Fruit fly (Drosophila melanogaster) whole organism, wandering third instar larva: ENCODE measurements around the gene CG4004.

Source experiments
- CG32264 ChIP-seq: fragments of 200-800 bp; sonication (Bioruptor generic); optimal IDR thresholded peaks from 2 replicates; lab custom pipeline; 2016; ENCODE audit warnings: missing biosample characterization, missing genetic modification characterization
- CG9705 ChIP-seq: fragments of 200-800 bp; sonication (Bioruptor generic); optimal IDR thresholded peaks from 2 replicates; lab custom pipeline; 2018; ENCODE audit warnings: missing biosample characterization, mild to moderate bottlenecking, missing genetic modification characterization
- CrebA ChIP-seq: fragments of 200-800 bp; sonication (Bioruptor generic); optimal IDR thresholded peaks from 2 replicates; lab custom pipeline; 2016; ENCODE audit warnings: missing biosample characterization, mild to moderate bottlenecking, missing genetic modification characterization, borderline replicate concordance
- Dfd ChIP-seq: fragments of >200 bp; optimal IDR thresholded peaks from 2 replicates; lab custom pipeline; 2017; ENCODE audit warnings: missing biosample characterization, missing genetic modification characterization
- Dif ChIP-seq: fragments of 200-275, 200-300 bp; sonication (Bioruptor generic); optimal IDR thresholded peaks from 2 replicates; lab custom pipeline; 2018; ENCODE audit warnings: missing biosample characterization, missing genetic modification characterization; ENCODE audit not compliant: partially characterized antibody
- GATAd ChIP-seq: sonication (Bioruptor generic); optimal IDR thresholded peaks from 2 replicates; lab custom pipeline; 2016; ENCODE audit warnings: missing biosample characterization, missing genetic modification characterization
- HLH106 ChIP-seq: fragments of 200-800 bp; optimal IDR thresholded peaks from 3 replicates; lab custom pipeline; 2019; ENCODE audit warnings: missing biosample characterization, mild to moderate bottlenecking, missing genetic modification characterization, moderate library complexity
- Hnf4 ChIP-seq: fragments of 200-800 bp; sonication (Bioruptor generic); optimal IDR thresholded peaks from 2 replicates; lab custom pipeline; 2016; ENCODE audit warnings: missing biosample characterization, mild to moderate bottlenecking, missing genetic modification characterization
- Hr83 ChIP-seq: fragments of 200-300 bp; sonication (Bioruptor generic); optimal IDR thresholded peaks from 2 replicates; lab custom pipeline; 2016; ENCODE audit warnings: missing biosample characterization, mild to moderate bottlenecking, missing genetic modification characterization, moderate library complexity; ENCODE audit not compliant: poor library complexity, severe bottlenecking
- Jra ChIP-seq: sonication (Bioruptor generic); optimal IDR thresholded peaks from 2 replicates; lab custom pipeline; 2016; ENCODE audit warnings: missing biosample characterization, missing genetic modification characterization
- Mio ChIP-seq: sonication (Bioruptor generic); optimal IDR thresholded peaks from 2 replicates; lab custom pipeline; 2016; ENCODE audit warnings: missing biosample characterization, missing genetic modification characterization
- Myc ChIP-seq: fragments of >200 bp; optimal IDR thresholded peaks from 2 replicates; lab custom pipeline; 2017
- N ChIP-seq: fragments of >200 bp; optimal IDR thresholded peaks from 2 replicates; lab custom pipeline; 2018; ENCODE audit warnings: missing biosample characterization, missing external identifiers, missing genetic modification characterization
- OdsH ChIP-seq: fragments of 200-800 bp; sonication (Bioruptor generic); optimal IDR thresholded peaks from 2 replicates; lab custom pipeline; 2016; ENCODE audit warnings: missing biosample characterization, mild to moderate bottlenecking, missing genetic modification characterization
- Rel ChIP-seq, 2 experiments: fragments of 200-800 bp; sonication (Bioruptor generic) in 1 of 2; optimal IDR thresholded peaks; 2 replicates in 1 of 2; 3 replicates in 1 of 2; lab custom pipeline; 2016 to 2019; ENCODE audit warnings: mild to moderate bottlenecking in 2 of 2, missing biosample characterization in 2 of 2, missing genetic modification characterization in 2 of 2, moderate library complexity in 1 of 2
- Sp1 ChIP-seq: fragments of 200-800 bp; sonication (Bioruptor generic); optimal IDR thresholded peaks from 3 replicates; lab custom pipeline; 2019; ENCODE audit warnings: missing biosample characterization, mild to moderate bottlenecking, missing genetic modification characterization, moderate library complexity
- Vsx2 ChIP-seq: fragments of 200-300, 225-300 bp; sonication (Bioruptor generic); optimal IDR thresholded peaks from 2 replicates; lab custom pipeline; 2018; ENCODE audit warnings: missing biosample characterization, missing genetic modification characterization; ENCODE audit not compliant: partially characterized antibody
- br ChIP-seq: fragments of 200-800 bp; sonication (Bioruptor generic); optimal IDR thresholded peaks from 2 replicates; lab custom pipeline; 2016; ENCODE audit warnings: missing biosample characterization, missing genetic modification characterization
- dmrt93B ChIP-seq: fragments of 200-800 bp; sonication (Bioruptor generic); optimal IDR thresholded peaks from 2 replicates; lab custom pipeline; 2018; ENCODE audit warnings: missing biosample characterization, mild to moderate bottlenecking, missing genetic modification characterization
- ey ChIP-seq: fragments of 200-800 bp; sonication (Bioruptor generic); optimal IDR thresholded peaks from 2 replicates; lab custom pipeline; 2016; ENCODE audit warnings: missing biosample characterization, missing genetic modification characterization
- foxo ChIP-seq, 2 experiments: fragments of 200-800 bp; sonication (Bioruptor generic); optimal IDR thresholded peaks; 2 replicates in 1 of 2; 3 replicates in 1 of 2; lab custom pipeline; 2016 to 2017; ENCODE audit warnings: missing biosample characterization in 2 of 2, missing genetic modification characterization in 2 of 2
- fru ChIP-seq: fragments of 200-800 bp; sonication (Bioruptor generic); optimal IDR thresholded peaks from 3 replicates; lab custom pipeline; 2016; ENCODE audit warnings: missing biosample characterization, mild to moderate bottlenecking, missing genetic modification characterization
- h ChIP-seq: fragments of 200-800 bp; sonication (Bioruptor generic); optimal IDR thresholded peaks from 3 replicates; lab custom pipeline; 2016; ENCODE audit warnings: missing biosample characterization, mild to moderate bottlenecking, missing genetic modification characterization
- jim ChIP-seq: fragments of 175-275, 200-325 bp; sonication (Bioruptor generic); optimal IDR thresholded peaks from 2 replicates; lab custom pipeline; 2016; ENCODE audit warnings: missing biosample characterization, mild to moderate bottlenecking, missing genetic modification characterization
- lola ChIP-seq: fragments of >200 bp; optimal IDR thresholded peaks from 2 replicates; lab custom pipeline; 2017; ENCODE audit warnings: missing biosample characterization, missing genetic modification characterization
- pan ChIP-seq: fragments of >200 bp; optimal IDR thresholded peaks from 2 replicates; lab custom pipeline; 2017
- psq ChIP-seq: fragments of 200-800 bp; sonication (Bioruptor generic); optimal IDR thresholded peaks from 3 replicates; lab custom pipeline; 2017; ENCODE audit warnings: missing biosample characterization, mild to moderate bottlenecking, missing genetic modification characterization, moderate library complexity
- rgr ChIP-seq: fragments of 200-800 bp; sonication (Bioruptor generic); optimal IDR thresholded peaks from 3 replicates; lab custom pipeline; 2016; ENCODE audit warnings: missing biosample characterization, mild to moderate bottlenecking, missing genetic modification characterization
- sage ChIP-seq: fragments of 200-800 bp; sonication (Bioruptor generic); optimal IDR thresholded peaks from 2 replicates; lab custom pipeline; 2016; ENCODE audit warnings: missing biosample characterization, mild to moderate bottlenecking, missing genetic modification characterization
- sv ChIP-seq: fragments of 200-800 bp; sonication (Bioruptor generic); optimal IDR thresholded peaks from 3 replicates; lab custom pipeline; 2016; ENCODE audit warnings: missing biosample characterization, missing genetic modification characterization
- tai ChIP-seq: sonication (Bioruptor generic); optimal IDR thresholded peaks from 2 replicates; lab custom pipeline; 2016; ENCODE audit warnings: missing biosample characterization, missing genetic modification characterization
- woc ChIP-seq: sonication (Bioruptor generic); optimal IDR thresholded peaks from 2 replicates; lab custom pipeline; 2016; ENCODE audit warnings: missing biosample characterization, mild to moderate bottlenecking, missing genetic modification characterization

CG4004 gene

DNA sequence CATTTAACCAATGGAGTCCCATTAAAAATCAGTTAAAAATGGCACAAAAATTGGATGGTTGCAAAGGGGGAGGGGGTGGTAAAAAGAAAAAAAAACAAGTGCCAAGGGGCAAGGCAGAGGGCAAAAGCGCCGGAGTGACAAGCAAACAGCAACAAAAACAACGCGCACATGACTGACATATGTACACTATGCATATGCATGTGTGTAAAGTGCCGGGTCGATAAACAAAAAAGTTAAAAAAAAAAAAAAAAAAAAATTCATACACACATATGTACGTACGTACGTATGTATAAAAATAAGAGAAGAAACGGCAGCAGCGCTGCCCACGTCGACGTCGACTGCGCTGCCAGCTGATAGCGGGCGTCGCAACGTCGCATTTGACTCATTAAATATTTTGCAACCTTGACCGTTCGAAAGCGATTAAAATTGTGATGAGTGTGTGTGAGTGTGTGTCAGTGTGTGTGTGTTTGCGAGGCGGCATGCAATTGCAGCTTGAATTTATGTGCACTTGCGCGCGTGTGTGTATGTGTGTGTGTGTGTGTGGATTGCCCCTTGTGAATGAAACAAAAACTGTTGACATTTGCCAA, 16.3 kb upstream of the CG4004 start:
- TF ChIP-seq OdsH (GFP tag; lab: Kevin White, UChicago): peak; percentile 19
- peak; percentile 1 for TF ChIP-seq psq (GFP tag; lab: Kevin White, UChicago)
- no peak for TF ChIP-seq woc (GFP tag; lab: Kevin White, UChicago)
- TF ChIP-seq tai (GFP tag; lab: Kevin White, UChicago): no peak
- TF ChIP-seq HLH106: no peak
- no peak for TF ChIP-seq sv (GFP tag; lab: Kevin White, UChicago)
- peak; percentile 70 for TF ChIP-seq CrebA
- peak; percentile 35 for TF ChIP-seq h (GFP tag; lab: Kevin White, UChicago)
- no peak for TF ChIP-seq Myc (lab: Kevin White, UChicago)
- TF ChIP-seq pan (lab: Kevin White, UChicago): no peak
- peak; percentile 31 for TF ChIP-seq Dfd (GFP tag; lab: Kevin White, UChicago)
- no peak for TF ChIP-seq Rel (GFP tag; optimal IDR thresholded peaks at IDR 0.05; lab: Kevin White, UChicago)
- peak; percentile 56 for TF ChIP-seq Rel (tag; optimal IDR thresholded peaks at IDR 0.05; lab: Kevin White, UChicago)

DNA sequence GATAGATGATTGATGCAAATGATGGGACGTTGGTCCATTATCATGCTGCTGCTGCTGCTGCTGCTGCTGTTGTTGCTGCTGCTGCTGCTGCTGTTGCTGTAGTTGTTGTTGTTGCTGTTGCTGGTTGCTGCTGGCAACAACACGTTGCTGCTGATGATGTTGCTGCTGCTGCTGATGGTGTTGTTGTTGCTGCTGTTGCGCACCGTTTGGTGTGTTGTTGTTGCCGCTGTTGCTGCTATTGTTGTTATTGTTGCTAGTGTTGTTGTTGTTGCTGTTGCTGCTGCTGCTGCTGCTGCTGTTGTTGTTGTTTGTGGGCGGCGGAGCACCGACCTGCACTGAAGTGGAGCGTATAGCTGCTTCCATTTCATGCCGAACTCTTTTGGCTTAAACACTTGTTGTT, 12.9 kb upstream of the CG4004 start:
- no peak for TF ChIP-seq rgr (GFP tag; lab: Kevin White, UChicago)
- TF ChIP-seq dmrt93B (GFP tag; lab: Kevin White, UChicago): no peak
- peak; percentile 95 for TF ChIP-seq Dfd (GFP tag; lab: Kevin White, UChicago)

- TF ChIP-seq Rel (GFP tag; optimal IDR thresholded peaks at IDR 0.05; lab: Kevin White, UChicago) (peak; percentile 9), Rel (tag; optimal IDR thresholded peaks at IDR 0.05; lab: Kevin White, UChicago) (no peak), sage (GFP tag; lab: Kevin White, UChicago) (no peak), Sp1 (GFP tag; lab: Kevin White, UChicago) (no peak), sv (GFP tag; lab: Kevin White, UChicago) (no peak), psq (GFP tag; lab: Kevin White, UChicago) (peak; percentile 21), foxo (GFP tag; optimal IDR thresholded peaks at IDR 0.05; lab: Kevin White, UChicago) (no peak), tai (GFP tag; lab: Kevin White, UChicago) (no peak), lola (no peak), CrebA (peak; percentile 66), Hr83 (no peak), CG32264 (GFP tag; lab: Kevin White, UChicago) (no peak), Hnf4 (GFP tag; lab: Kevin White, UChicago) (no peak), Jra (GFP tag; lab: Kevin White, UChicago) (no peak), Mio (GFP tag; lab: Kevin White, UChicago) (no peak), Vsx2 (GFP tag; lab: Kevin White, UChicago) (no peak), h (GFP tag; lab: Kevin White, UChicago) (no peak), rgr (GFP tag; lab: Kevin White, UChicago) (no peak), woc (GFP tag; lab: Kevin White, UChicago) (no peak), Myc (lab: Kevin White, UChicago) (no peak), fru (GFP tag; lab: Kevin White, UChicago) (no peak)
- TF ChIP-seq, all 38 proteins: peak for 3
These were observed 11.5 kb upstream of the CG4004 start for dm6 chrX:12732486-12732885.

DNA sequence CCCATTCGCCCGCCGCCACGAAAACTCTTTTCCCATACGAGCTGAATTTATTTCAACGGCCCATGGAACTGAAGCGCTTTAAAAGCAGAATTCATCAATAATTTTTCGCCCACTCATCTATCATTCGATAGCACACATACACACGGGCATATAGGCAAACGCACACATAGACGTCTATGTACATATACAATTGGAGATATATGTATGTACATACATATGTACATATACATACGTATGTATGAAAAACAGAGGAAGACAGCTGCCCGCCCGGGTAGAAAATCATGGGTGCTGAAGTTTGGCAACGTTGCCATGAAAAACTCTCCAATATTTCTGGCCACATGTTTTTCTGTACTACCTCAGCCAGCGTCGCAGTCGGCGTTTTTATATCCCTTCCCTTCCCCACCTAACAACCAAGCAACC, 10.2 kb upstream of the CG4004 start:
- TF ChIP-seq N (GFP tag; lab: Kevin White, UChicago): no peak
- no peak for TF ChIP-seq CG32264 (GFP tag; lab: Kevin White, UChicago)
- no peak for TF ChIP-seq ey (GFP tag; lab: Kevin White, UChicago)
- no peak for TF ChIP-seq dmrt93B (GFP tag; lab: Kevin White, UChicago)
- no peak for TF ChIP-seq tai (GFP tag; lab: Kevin White, UChicago)
- no peak for TF ChIP-seq Dif

- no peak for TF ChIP-seq Mio (GFP tag; lab: Kevin White, UChicago)
- no peak for TF ChIP-seq Dif
- TF ChIP-seq CG32264 (GFP tag; lab: Kevin White, UChicago): no peak
- no peak for TF ChIP-seq dmrt93B (GFP tag; lab: Kevin White, UChicago)
- no peak for TF ChIP-seq CG9705 (GFP tag; lab: Kevin White, UChicago)
- peak; percentile 32 for TF ChIP-seq CrebA
- TF ChIP-seq br (GFP tag; lab: Kevin White, UChicago): peak; percentile 12
- no peak for TF ChIP-seq GATAd (GFP tag; lab: Kevin White, UChicago)
- TF ChIP-seq woc (GFP tag; lab: Kevin White, UChicago): no peak
- peak; percentile 94 for TF ChIP-seq jim (GFP tag; lab: Kevin White, UChicago)
- no peak for TF ChIP-seq sage (GFP tag; lab: Kevin White, UChicago)
- TF ChIP-seq Rel (GFP tag; optimal IDR thresholded peaks at IDR 0.05; lab: Kevin White, UChicago): no peak
- TF ChIP-seq Rel (tag; optimal IDR thresholded peaks at IDR 0.05; lab: Kevin White, UChicago): no peak
- peak; percentile 23 for TF ChIP-seq h (GFP tag; lab: Kevin White, UChicago)
- TF ChIP-seq, all 38 proteins: peak for 4
These were observed 9.7 kb upstream of the CG4004 start for dm6 chrX:12734354-12734709.
